Worm (Caenorhabditis elegans): Measurements from ENCODE around the gene Y75B8A.32.

DNA sequence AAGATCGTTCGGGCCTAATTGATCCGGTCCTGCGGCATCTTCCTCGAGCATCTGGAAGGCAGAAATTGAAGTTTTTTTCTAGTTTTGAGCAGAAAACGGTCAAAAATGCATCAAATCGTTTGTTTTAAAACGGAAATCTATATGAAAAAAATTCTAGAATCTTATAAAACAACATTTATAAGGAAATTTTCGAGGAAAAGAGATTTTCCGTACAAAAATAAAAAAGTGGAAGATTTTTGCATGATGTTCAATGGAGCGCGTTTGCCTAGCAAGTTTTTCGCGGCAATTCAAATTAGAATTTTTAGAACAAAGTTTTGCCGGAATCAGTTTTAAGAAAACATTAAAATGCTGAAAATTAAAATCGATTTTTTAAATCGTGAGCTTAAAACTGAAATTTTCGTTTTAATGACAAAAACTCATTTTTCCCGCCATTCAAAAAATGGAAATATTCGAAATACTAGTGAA is 18.9 kb upstream of the Y75B8A.32 start, which contains the start of gene pph-4.2:
- no peak for TF ChIP-seq unc-62 (GFP tag; optimal IDR thresholded peaks at IDR 0.05)
- no peak for TF ChIP-seq bed-1 (GFP tag; IDR thresholded peaks at IDR 0.05)
- no peak for TF ChIP-seq chd-7 (tag; optimal IDR thresholded peaks at IDR 0.05)
- TF ChIP-seq ceh-27 (GFP tag; optimal IDR thresholded peaks at IDR 0.05), result no peak
- TF ChIP-seq C17E4.6 (GFP tag; IDR thresholded peaks at IDR 0.05), result no peak
- TF ChIP-seq T07F8.4 (tag; optimal IDR thresholded peaks at IDR 0.05), result no peak
